Fruit fly (Drosophila melanogaster): ENCODE measurements around the gene foxo.

foxo gene

dm6 chr3R:14032422-14033188, 24.1 kb upstream of the foxo start:
- TF ChIP-seq pan (optimal IDR thresholded peaks at IDR 0.05) (no peak), psq (optimal IDR thresholded peaks at IDR 0.05) (no peak), EcR (GFP tag; optimal IDR thresholded peaks at IDR 0.05) (no peak), CG8478 (optimal IDR thresholded peaks at IDR 0.05) (no peak), Dll (optimal IDR thresholded peaks at IDR 0.05) (no peak), usp (GFP tag; optimal IDR thresholded peaks at IDR 0.05) (no peak)

- TF ChIP-seq Dll (optimal IDR thresholded peaks at IDR 0.05) = no peak
- no peak for TF ChIP-seq usp (GFP tag; optimal IDR thresholded peaks at IDR 0.05)
Measured at dm6 chr3R:14034636-14035035, 22.1 kb upstream of the foxo start.

DNA sequence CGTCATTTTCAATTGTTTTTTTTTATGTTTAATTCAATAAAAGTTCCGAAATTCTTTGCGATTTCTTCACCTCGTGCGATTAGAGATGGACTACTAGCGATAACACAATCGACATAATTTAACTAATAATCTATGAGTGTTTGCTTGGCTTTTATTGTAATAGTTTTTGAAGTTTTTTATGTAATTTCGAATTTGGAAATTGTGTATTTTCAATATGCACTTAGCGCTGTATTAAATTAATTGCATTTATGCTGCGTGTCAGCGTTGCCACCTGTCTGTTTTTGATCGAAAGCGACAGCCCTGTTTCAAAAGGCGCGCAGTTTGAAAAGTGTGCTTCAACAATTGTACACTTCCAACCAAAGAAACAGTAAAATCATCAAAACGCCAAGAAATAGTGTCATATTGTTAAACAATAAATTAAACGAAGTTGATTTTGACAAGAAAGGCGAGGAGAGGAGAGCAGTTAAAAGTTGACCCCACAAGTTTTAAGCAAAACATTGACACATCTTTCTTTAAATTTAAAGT, 20.8 kb upstream of the foxo start, which contains the start of gene CG9922:
Gene CG9922, minus strand, starts transcription at position 475 of the 525 bp plus-strand sequence.
- TF ChIP-seq usp (GFP tag; optimal IDR thresholded peaks at IDR 0.05) = no peak
- TF ChIP-seq pan (optimal IDR thresholded peaks at IDR 0.05) = no peak
- no peak for TF ChIP-seq EcR (GFP tag; optimal IDR thresholded peaks at IDR 0.05)

DNA sequence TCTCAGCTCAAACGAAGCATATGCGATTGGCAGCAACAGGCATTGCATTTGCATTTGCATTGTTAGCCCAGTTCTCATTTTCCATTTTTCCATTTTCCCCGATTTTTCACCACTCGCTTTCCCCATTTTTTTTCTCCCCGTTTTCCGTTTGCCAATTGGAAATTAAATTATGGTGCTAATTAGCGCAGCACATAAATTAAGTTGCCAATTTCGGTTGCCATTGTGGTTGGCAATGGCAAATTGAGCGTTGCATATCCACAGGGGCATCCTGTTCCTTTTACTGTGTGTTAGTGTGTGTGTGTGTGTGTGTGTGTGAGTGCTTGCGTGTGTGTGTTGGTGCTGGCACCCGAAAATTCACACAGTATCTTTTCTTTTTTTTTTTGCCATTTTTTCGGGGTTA, 19.4 kb upstream of the foxo start:
- no peak for TF ChIP-seq CG8478 (optimal IDR thresholded peaks at IDR 0.05)
- no peak for TF ChIP-seq Dll (optimal IDR thresholded peaks at IDR 0.05)
- TF ChIP-seq psq (optimal IDR thresholded peaks at IDR 0.05) = no peak
- TF ChIP-seq usp (GFP tag; optimal IDR thresholded peaks at IDR 0.05) = no peak
- no peak for TF ChIP-seq EcR (GFP tag; optimal IDR thresholded peaks at IDR 0.05)
- TF ChIP-seq pan (optimal IDR thresholded peaks at IDR 0.05) = no peak

dm6 chr3R:14041036-14041435, 15.7 kb upstream of the foxo start:
- TF ChIP-seq EcR (GFP tag; optimal IDR thresholded peaks at IDR 0.05) (no peak), CG8478 (optimal IDR thresholded peaks at IDR 0.05) (no peak), Dll (optimal IDR thresholded peaks at IDR 0.05) (no peak), usp (GFP tag; optimal IDR thresholded peaks at IDR 0.05) (no peak), pan (optimal IDR thresholded peaks at IDR 0.05) (no peak), psq (optimal IDR thresholded peaks at IDR 0.05) (no peak)

- TF ChIP-seq usp (GFP tag; optimal IDR thresholded peaks at IDR 0.05) = no peak
- no peak for TF ChIP-seq EcR (GFP tag; optimal IDR thresholded peaks at IDR 0.05)
- TF ChIP-seq pan (optimal IDR thresholded peaks at IDR 0.05) = no peak
- TF ChIP-seq Dll (optimal IDR thresholded peaks at IDR 0.05) = no peak
- no peak for TF ChIP-seq psq (optimal IDR thresholded peaks at IDR 0.05)
- TF ChIP-seq CG8478 (optimal IDR thresholded peaks at IDR 0.05) = no peak
Measured at dm6 chr3R:14041647-14042046, 15.1 kb upstream of the foxo start.

DNA sequence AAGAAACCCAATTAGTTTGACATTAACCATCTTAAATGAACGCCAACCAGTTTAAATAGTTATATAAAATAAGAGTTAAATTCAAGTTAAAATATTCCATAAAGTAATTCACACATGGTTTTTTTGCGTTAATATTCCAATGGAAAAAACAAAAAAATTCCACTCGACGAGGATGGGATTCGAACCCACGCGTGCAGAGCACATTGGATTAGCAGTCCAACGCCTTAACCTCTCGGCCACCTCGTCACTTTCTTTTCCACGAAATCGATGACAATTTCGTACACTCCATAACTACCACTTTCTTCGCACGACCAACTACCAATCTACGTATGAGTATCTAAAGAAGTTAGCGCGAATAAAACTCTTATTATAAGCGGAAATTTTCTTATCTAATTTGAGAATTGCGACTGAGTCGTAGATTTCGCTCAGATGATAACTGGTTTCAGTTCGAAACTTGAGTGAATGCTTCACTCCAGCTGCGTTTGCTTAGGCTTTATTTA, 12.3 kb upstream of the foxo start:
- TF ChIP-seq pan (optimal IDR thresholded peaks at IDR 0.05) = no peak
- TF ChIP-seq psq (optimal IDR thresholded peaks at IDR 0.05) = no peak
- TF ChIP-seq Dll (optimal IDR thresholded peaks at IDR 0.05) = no peak
- TF ChIP-seq usp (GFP tag; optimal IDR thresholded peaks at IDR 0.05) = no peak
- no peak for TF ChIP-seq EcR (GFP tag; optimal IDR thresholded peaks at IDR 0.05)
- no peak for TF ChIP-seq CG8478 (optimal IDR thresholded peaks at IDR 0.05)

DNA sequence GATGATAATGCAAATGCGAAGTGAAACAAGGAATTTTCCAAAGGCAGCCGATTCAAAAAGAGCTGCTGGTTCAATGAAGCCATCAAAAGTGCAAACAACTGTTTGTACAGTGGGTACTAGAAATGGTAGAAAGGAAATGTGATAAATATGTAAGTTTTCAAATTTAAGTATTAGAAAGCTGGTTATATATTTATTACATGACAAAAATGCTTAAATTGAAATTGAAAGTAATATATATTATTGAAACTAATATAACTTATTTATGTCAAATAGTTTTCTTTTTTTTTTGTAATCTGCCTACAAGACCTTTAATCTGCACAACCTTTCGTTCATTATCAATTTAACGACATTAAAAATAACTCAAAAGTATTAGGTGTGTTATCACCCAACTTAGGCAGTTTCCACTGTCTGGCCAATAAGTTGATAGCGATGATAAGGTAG, 8.0 kb upstream of the foxo start:
- no peak for TF ChIP-seq CG8478 (optimal IDR thresholded peaks at IDR 0.05)
- TF ChIP-seq usp (GFP tag; optimal IDR thresholded peaks at IDR 0.05) = no peak
- no peak for TF ChIP-seq EcR (GFP tag; optimal IDR thresholded peaks at IDR 0.05)
- TF ChIP-seq pan (optimal IDR thresholded peaks at IDR 0.05) = no peak
- no peak for TF ChIP-seq Dll (optimal IDR thresholded peaks at IDR 0.05)
- no peak for TF ChIP-seq psq (optimal IDR thresholded peaks at IDR 0.05)

DNA sequence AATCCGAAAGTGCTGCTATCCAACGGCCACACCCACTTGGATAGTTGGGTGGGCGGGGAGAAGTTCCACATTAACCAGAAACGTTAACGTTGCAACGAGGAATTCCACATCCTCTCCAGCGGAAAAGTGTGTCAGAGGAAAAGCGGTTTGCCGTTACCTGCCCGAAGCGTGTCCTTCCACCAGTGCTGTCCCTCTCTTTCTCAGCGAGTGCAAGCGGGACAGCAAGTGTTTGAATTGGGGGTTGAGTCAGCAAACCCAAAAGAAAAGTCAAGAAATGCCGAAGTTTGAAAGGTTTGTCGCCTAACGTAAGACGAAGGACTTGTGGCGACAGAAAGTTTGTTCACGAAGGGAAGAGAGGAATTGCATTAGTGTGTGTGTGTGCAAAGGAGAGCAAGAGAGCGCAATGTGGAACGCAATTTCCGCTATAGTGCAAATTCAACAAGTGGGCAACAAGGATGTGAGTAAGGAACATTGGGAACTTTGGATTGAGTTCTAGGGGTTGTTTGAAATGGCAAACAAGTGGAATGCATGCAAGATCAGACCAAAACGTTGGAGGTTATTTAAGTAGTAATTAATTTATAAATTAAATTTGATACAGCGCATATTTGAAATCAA, 6.1 kb upstream of the foxo start:
- no peak for TF ChIP-seq EcR (GFP tag; optimal IDR thresholded peaks at IDR 0.05)
- no peak for TF ChIP-seq Dll (optimal IDR thresholded peaks at IDR 0.05)
- TF ChIP-seq usp (GFP tag; optimal IDR thresholded peaks at IDR 0.05) = no peak
- no peak for TF ChIP-seq CG8478 (optimal IDR thresholded peaks at IDR 0.05)
- no peak for TF ChIP-seq psq (optimal IDR thresholded peaks at IDR 0.05)
- no peak for TF ChIP-seq pan (optimal IDR thresholded peaks at IDR 0.05)

DNA sequence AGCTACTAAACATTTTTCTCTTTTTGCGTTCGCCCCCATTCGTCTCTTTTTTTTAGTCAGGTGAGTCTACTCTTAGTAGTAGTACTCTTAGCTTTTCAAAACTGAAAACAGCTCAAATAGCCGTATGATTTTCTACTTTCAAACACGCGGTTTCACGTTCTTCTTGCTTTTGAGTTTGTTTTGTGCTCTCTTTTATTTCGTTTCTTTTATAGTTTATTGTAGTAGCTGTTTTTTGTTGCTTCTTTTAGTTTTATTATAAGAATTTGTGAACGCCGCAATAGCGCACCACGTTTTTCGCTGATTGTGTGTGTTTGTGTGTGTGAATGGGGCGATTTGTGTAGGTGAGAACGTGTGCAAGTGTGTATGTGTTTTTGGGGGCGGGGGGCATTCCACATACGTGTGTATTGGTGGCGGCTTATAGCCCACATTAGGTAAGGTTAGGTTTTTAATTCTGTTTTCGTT, 5.3 kb upstream of the foxo start:
- TF ChIP-seq usp (GFP tag; optimal IDR thresholded peaks at IDR 0.05) = no peak
- TF ChIP-seq pan (optimal IDR thresholded peaks at IDR 0.05) = no peak
- TF ChIP-seq Dll (optimal IDR thresholded peaks at IDR 0.05) = no peak
- TF ChIP-seq CG8478 (optimal IDR thresholded peaks at IDR 0.05) = no peak
- TF ChIP-seq EcR (GFP tag; optimal IDR thresholded peaks at IDR 0.05) = no peak
- TF ChIP-seq psq (optimal IDR thresholded peaks at IDR 0.05) = no peak

- TF ChIP-seq usp (GFP tag; optimal IDR thresholded peaks at IDR 0.05) (no peak), pan (optimal IDR thresholded peaks at IDR 0.05) (no peak), EcR (GFP tag; optimal IDR thresholded peaks at IDR 0.05) (no peak), psq (optimal IDR thresholded peaks at IDR 0.05) (no peak), Dll (optimal IDR thresholded peaks at IDR 0.05) (no peak), CG8478 (optimal IDR thresholded peaks at IDR 0.05) (no peak)
Measured at dm6 chr3R:14052182-14053036, 4.3 kb upstream of the foxo start.
